Worm (Caenorhabditis elegans) whole organism, early embryonic: ENCODE measurements around the gene fshr-1.

Source experiments
- flt-1 ChIP-seq: fragments of 200-800 bp; sonication (Bioruptor generic); IDR thresholded peaks from 2 replicates; pipeline ENCODE4 v1.3.6; 2022; ENCODE audit warnings: missing genetic modification characterization, missing compliant biosample characterization
- pes-1 ChIP-seq: fragments of 200-800 bp; sonication (Bioruptor generic); IDR thresholded peaks from 2 replicates; pipeline ENCODE4 v1.3.6; 2022; ENCODE audit warnings: missing genetic modification reagents, missing genetic modification characterization, missing compliant biosample characterization
- scrt-1 ChIP-seq: fragments of 200-800 bp; sonication (Bioruptor generic); IDR thresholded peaks from 2 replicates; pipeline ENCODE4 v1.3.6; 2022; ENCODE audit warnings: missing genetic modification characterization, missing compliant biosample characterization
- tbx-37 ChIP-seq: fragments of 200-800 bp; sonication (Bioruptor generic); conservative IDR thresholded peaks from 2 replicates; pipeline ENCODE4 v1.3.6; 2022; ENCODE audit warnings: missing genetic modification reagents, missing genetic modification characterization, missing compliant biosample characterization

ce11 chrV:9930612-9931065, 41.0 kb downstream of the fshr-1 start, which contains the start of the genes rmh-2 and suds-3:
- no peak for TF ChIP-seq scrt-1 (GFP tag; lab: Robert Waterston, UW)
- no peak for TF ChIP-seq flt-1 (GFP tag; lab: Robert Waterston, UW)
- TF ChIP-seq tbx-37 (GFP tag; lab: Robert Waterston, UW): no peak
- TF ChIP-seq pes-1 (GFP tag; lab: Robert Waterston, UW): no peak
